Worm (Caenorhabditis elegans) whole organism, L2 larva: Measurements from ENCODE around the gene irld-45.

ENCODE experiments used
- aly-2 ChIP-seq: fragments of 150-350 bp; optimal IDR thresholded peaks from 2 replicates; lab custom pipeline; 2014; ENCODE audit warnings: missing biosample characterization, missing genetic modification characterization
- ceh-16 ChIP-seq: fragments of 150-350 bp; optimal IDR thresholded peaks from 2 replicates; lab custom pipeline; 2014; ENCODE audit warnings: missing biosample characterization, missing genetic modification characterization
- ceh-82 ChIP-seq: fragments of 150-350 bp; optimal IDR thresholded peaks from 2 replicates; lab custom pipeline; 2014; ENCODE audit warnings: missing biosample characterization, missing genetic modification characterization
- crh-2 ChIP-seq: sonication (generic microtip); optimal IDR thresholded peaks from 2 replicates; lab custom pipeline; 2017; ENCODE audit warnings: missing biosample characterization, missing genetic modification characterization
- nhr-237 ChIP-seq: fragments of 150-350 bp; optimal IDR thresholded peaks from 2 replicates; lab custom pipeline; 2014; ENCODE audit warnings: missing biosample characterization, missing genetic modification characterization
- skn-1 ChIP-seq: sonication (generic microtip); optimal IDR thresholded peaks from 2 replicates; lab custom pipeline; 2017; ENCODE audit warnings: missing biosample characterization, missing genetic modification characterization
- sma-9 ChIP-seq, 2 experiments: fragments of 150-350 bp in 1 of 2; sonication (generic microtip) in 1 of 2; optimal IDR thresholded peaks; 2 replicates each; lab custom pipeline; 2014 to 2016; ENCODE audit warnings: missing genetic modification characterization in 2 of 2, mild to moderate bottlenecking in 1 of 2, missing biosample characterization in 1 of 2, missing compliant biosample characterization in 1 of 2, missing genetic modification reagents in 1 of 2, moderate library complexity in 1 of 2
- snpc-4 ChIP-seq: fragments of 150-350 bp; optimal IDR thresholded peaks from 2 replicates; lab custom pipeline; 2014; ENCODE audit warnings: missing biosample characterization, missing genetic modification characterization
- zag-1 ChIP-seq: fragments of 150-350 bp; optimal IDR thresholded peaks from 2 replicates; lab custom pipeline; 2014; ENCODE audit warnings: missing biosample characterization, missing genetic modification characterization
- ztf-11 ChIP-seq: sonication (generic microtip); optimal IDR thresholded peaks from 2 replicates; lab custom pipeline; 2017; ENCODE audit warnings: missing biosample characterization, missing genetic modification characterization
- ztf-4 ChIP-seq: fragments of 150-350 bp; optimal IDR thresholded peaks from 2 replicates; lab custom pipeline; 2014; ENCODE audit warnings: missing biosample characterization, missing genetic modification characterization

DNA sequence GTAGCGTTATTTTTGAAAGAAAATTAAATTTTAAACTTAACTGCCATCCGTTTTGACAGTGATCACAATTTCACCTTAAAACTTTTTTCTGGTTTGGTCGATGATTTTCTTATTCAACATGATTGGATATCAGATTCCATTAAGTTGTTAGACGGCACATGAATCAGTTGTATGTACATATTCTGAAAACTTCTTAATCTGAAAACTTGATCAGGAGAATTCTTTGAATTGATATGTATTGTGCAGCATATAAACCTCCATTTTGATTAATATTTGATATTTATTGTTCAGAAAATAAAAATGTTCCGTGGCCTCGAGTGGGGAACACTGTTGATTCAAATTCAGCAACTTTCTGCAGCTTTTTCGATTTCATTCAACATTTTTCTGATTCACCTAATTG is 8.1 kb upstream of the irld-45 start, which contains the start of gene str-221:
- TF ChIP-seq nhr-237 (tag; lab: Kevin White, UChicago), result no peak
- TF ChIP-seq ztf-11 (tag; lab: Kevin White, UChicago), result no peak
- TF ChIP-seq zag-1 (tag; lab: Kevin White, UChicago), result no peak
- TF ChIP-seq sma-9 (GFP tag; optimal IDR thresholded peaks at IDR 0.05; lab: Kevin White, UChicago), result no peak
- no peak for TF ChIP-seq sma-9 (tag; optimal IDR thresholded peaks at IDR 0.05; lab: Kevin White, UChicago)
- no peak for TF ChIP-seq ceh-16 (tag; lab: Kevin White, UChicago)
- no peak for TF ChIP-seq ceh-82 (tag; lab: Kevin White, UChicago)
- no peak for TF ChIP-seq snpc-4
- no peak for TF ChIP-seq aly-2 (tag; lab: Kevin White, UChicago)
- TF ChIP-seq ztf-4 (tag; lab: Kevin White, UChicago), result no peak
- TF ChIP-seq crh-2 (tag; lab: Kevin White, UChicago), result no peak
- no peak for TF ChIP-seq skn-1
